Worm (Caenorhabditis elegans): ENCODE data around the gene K10H10.5.
A peak's percentile ranks its signal among the peaks of the same experiment; 100 is the strongest.

The K10H10.5 gene

DNA sequence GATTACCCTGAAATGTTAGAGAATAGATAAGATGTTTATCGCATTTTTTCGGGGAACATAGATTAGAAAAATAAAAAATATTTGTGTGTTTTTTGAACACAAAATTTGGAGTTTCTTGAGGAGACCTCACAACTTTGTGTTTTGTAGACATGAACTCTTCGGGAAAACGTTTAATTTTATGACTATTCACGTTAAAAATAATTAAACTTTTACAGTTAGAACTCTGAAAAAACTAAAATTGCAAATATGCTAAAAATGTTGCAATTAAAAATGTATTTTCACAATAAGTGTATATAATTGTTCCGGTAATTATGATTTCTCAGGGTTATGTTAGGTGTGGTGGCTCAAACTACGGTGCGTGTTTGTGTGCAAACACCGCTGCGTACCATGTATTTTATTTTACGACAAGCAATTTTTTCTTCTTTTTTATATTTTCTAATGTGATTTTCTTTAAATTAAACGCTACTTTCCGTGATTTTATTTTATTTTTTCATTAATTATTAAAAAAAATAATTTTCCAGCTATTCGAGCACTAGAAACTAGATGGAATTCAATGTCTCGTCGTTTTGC, 26.8 kb downstream of the K10H10.5 start, which contains the start of the genes F57C2.5 and spat-1:
TSS of gene F57C2.5 (minus strand) at position 7 of the 570 bp plus-strand sequence.
TSS of gene spat-1 (plus strand) at position 520 of the 570 bp plus-strand sequence.
- peak; percentile 66 for TF ChIP-seq ccch-3 (GFP tag; optimal IDR thresholded peaks at IDR 0.05)
- TF ChIP-seq sdz-38 (tag; optimal IDR thresholded peaks at IDR 0.05): no peak
- TF ChIP-seq mcd-1 (GFP tag; IDR thresholded peaks at IDR 0.05): peak; percentile 24; the same call in 1 of the 2 replicates
- no peak for TF ChIP-seq unc-62 (GFP tag; optimal IDR thresholded peaks at IDR 0.05)
- TF ChIP-seq ztf-22 (GFP tag; optimal IDR thresholded peaks at IDR 0.05): no peak
- peak; percentile 76; the same call in 1 of the 2 replicates for TF ChIP-seq D2030.7 (GFP tag; IDR thresholded peaks at IDR 0.05)
- TF ChIP-seq lir-1 (GFP tag; conservative IDR thresholded peaks at IDR 0.05): no peak
- TF ChIP-seq unc-130 (GFP tag; optimal IDR thresholded peaks at IDR 0.05): peak; percentile 74
- no peak for TF ChIP-seq nfya-2 (GFP tag; IDR thresholded peaks at IDR 0.05)
- peak; percentile 76 for TF ChIP-seq ceh-91 (GFP tag; IDR thresholded peaks at IDR 0.05)
- no peak for TF ChIP-seq Y53F4B.3 (GFP tag; IDR thresholded peaks at IDR 0.05)
- TF ChIP-seq B0261.1 (tag; optimal IDR thresholded peaks at IDR 0.05): peak; percentile 18
- TF ChIP-seq F55B11.4 (tag; optimal IDR thresholded peaks at IDR 0.05; ENCODE audit: borderline replicate concordance, insufficient read depth): no peak
- TF ChIP-seq ztf-25 (GFP tag; IDR thresholded peaks at IDR 0.05): no peak
- TF ChIP-seq attf-6 (GFP tag; IDR thresholded peaks at IDR 0.05): no peak
- no peak for TF ChIP-seq gei-17 (GFP tag; optimal IDR thresholded peaks at IDR 0.05)
- no peak for TF ChIP-seq chd-7 (tag; optimal IDR thresholded peaks at IDR 0.05)
- TF ChIP-seq dpl-1 (GFP tag; optimal IDR thresholded peaks at IDR 0.05): peak; percentile 2
- TF ChIP-seq nhr-27 (tag; optimal IDR thresholded peaks at IDR 0.05): no peak
- no peak for TF ChIP-seq bed-1 (GFP tag; IDR thresholded peaks at IDR 0.05)
- no peak for TF ChIP-seq pbrm-1 (GFP tag; IDR thresholded peaks at IDR 0.05)
- no peak for TF ChIP-seq egl-44 (GFP tag; IDR thresholded peaks at IDR 0.05)
- TF ChIP-seq F22D6.2 (tag; optimal IDR thresholded peaks at IDR 0.05): no peak
- TF ChIP-seq somi-1 (GFP tag; optimal IDR thresholded peaks at IDR 0.05): no peak
- TF ChIP-seq xnd-1 (tag; optimal IDR thresholded peaks at IDR 0.05): no peak
- no peak for TF ChIP-seq hlh-12 (tag; optimal IDR thresholded peaks at IDR 0.05)
- TF ChIP-seq nhr-80 (tag; optimal IDR thresholded peaks at IDR 0.05): peak; percentile 62
- no peak for TF ChIP-seq F57A8.1 (GFP tag; optimal IDR thresholded peaks at IDR 0.05)
- TF ChIP-seq ztf-3 (GFP tag; optimal IDR thresholded peaks at IDR 0.05): no peak
- TF ChIP-seq ceh-79 (tag; optimal IDR thresholded peaks at IDR 0.05): no peak
- TF ChIP-seq ztf-26 (tag; optimal IDR thresholded peaks at IDR 0.05): no peak
- 0 out of 2 replicates have a peak, but pooled peaks have one; percentile 10 for TF ChIP-seq rcor-1 (GFP tag; IDR thresholded peaks at IDR 0.05)
- no peak for TF ChIP-seq snpc-4 (GFP tag; optimal IDR thresholded peaks at IDR 0.05)
- TF ChIP-seq snpc-4 (tag; optimal IDR thresholded peaks at IDR 0.05): peak in 3 of 4 experiments; percentile 27 to 44 (median 40)
- no peak for TF ChIP-seq cebp-2 (GFP tag; IDR thresholded peaks at IDR 0.05)
- no peak for TF ChIP-seq aptf-3 (GFP tag; IDR thresholded peaks at IDR 0.05)
- no peak for TF ChIP-seq cebp-1 (GFP tag; IDR thresholded peaks at IDR 0.05)
- TF ChIP-seq cebp-1 (tag; optimal IDR thresholded peaks at IDR 0.05): peak; percentile 49
- no peak for TF ChIP-seq ama-1 (optimal IDR thresholded peaks at IDR 0.05)
- TF ChIP-seq ama-1 (GFP tag; optimal IDR thresholded peaks at IDR 0.05): no peak
- TF ChIP-seq attf-5 (GFP tag; optimal IDR thresholded peaks at IDR 0.05): peak; percentile 77
- peak; percentile 76 for TF ChIP-seq K12H6.12 (tag; optimal IDR thresholded peaks at IDR 0.05)
- TF ChIP-seq lin-54 (GFP tag; optimal IDR thresholded peaks at IDR 0.05): peak; percentile 22
- no peak for TF ChIP-seq efl-1 (GFP tag; optimal IDR thresholded peaks at IDR 0.05)
- TF ChIP-seq attf-3 (GFP tag; conservative IDR thresholded peaks at IDR 0.05): peak; percentile 24; the same call in 1 of the 2 replicates
- peak; percentile 36 for TF ChIP-seq snpc-1.3 (tag; optimal IDR thresholded peaks at IDR 0.05; ENCODE audit: insufficient read depth)
- peak; percentile 12; the same call in 1 of the 2 replicates for TF ChIP-seq madf-8 (GFP tag; conservative IDR thresholded peaks at IDR 0.05)
- no peak for TF ChIP-seq hrde-1 (tag; optimal IDR thresholded peaks at IDR 0.05; ENCODE audit: borderline replicate concordance)
- no peak for TF ChIP-seq tbx-9 (tag; optimal IDR thresholded peaks at IDR 0.05; ENCODE audit: borderline replicate concordance)
